Fruit fly (Drosophila melanogaster) whole organism, embryonic: ENCODE data around the gene CG16956.
A peak's percentile ranks its signal among the peaks of the same experiment; 100 is the strongest.

Source experiments
- B-H1 ChIP-seq: fragments of 200-800 bp; sonication (Bioruptor generic); IDR thresholded peaks from 3 replicates; pipeline ENCODE4 v1.3.6; 2022; ENCODE audit warnings: missing biosample characterization, missing genetic modification characterization
- Bteb2 ChIP-seq: fragments of 200-800 bp; sonication (Bioruptor generic); optimal IDR thresholded peaks from 2 replicates; lab custom pipeline; 2016; ENCODE audit warnings: missing biosample characterization, missing genetic modification characterization
- CG12155 ChIP-seq: fragments of 200-800 bp; sonication (Bioruptor generic); optimal IDR thresholded peaks from 3 replicates; lab custom pipeline; 2016; ENCODE audit warnings: missing biosample characterization, missing genetic modification characterization
- CG15696 ChIP-seq: fragments of 200-800 bp; sonication (Bioruptor generic); optimal IDR thresholded peaks from 2 replicates; lab custom pipeline; 2019; ENCODE audit warnings: missing biosample characterization, mild to moderate bottlenecking, missing genetic modification characterization, moderate library complexity
- CG17186 ChIP-seq: fragments of 200-800 bp; sonication (Bioruptor generic); optimal IDR thresholded peaks from 3 replicates; lab custom pipeline; 2017; ENCODE audit warnings: missing biosample characterization, missing genetic modification reagents, missing genetic modification characterization
- CG17612 ChIP-seq: fragments of 200-800 bp; sonication (Bioruptor generic); IDR thresholded peaks from 2 replicates; pipeline ENCODE4 v1.3.6; 2022; ENCODE audit warnings: missing biosample characterization, missing genetic modification characterization
- CG1832 ChIP-seq: fragments of 200-800 bp; sonication (Bioruptor generic); optimal IDR thresholded peaks from 2 replicates; lab custom pipeline; 2017; ENCODE audit warnings: missing biosample characterization, mild to moderate bottlenecking, missing genetic modification characterization, inconsistent platforms
- CG2712 ChIP-seq: fragments of 200-800 bp; optimal IDR thresholded peaks from 3 replicates; lab custom pipeline; 2019; ENCODE audit warnings: missing biosample characterization, mild to moderate bottlenecking, missing genetic modification characterization, moderate library complexity
- CG3281 ChIP-seq: fragments of 200-800 bp; sonication (Bioruptor generic); optimal IDR thresholded peaks from 3 replicates; lab custom pipeline; 2017; ENCODE audit warnings: missing biosample characterization, mild to moderate bottlenecking, missing genetic modification characterization
- CG3847 ChIP-seq: fragments of 200-800 bp; sonication (Bioruptor generic); IDR thresholded peaks from 2 replicates; pipeline ENCODE4 v1.3.6; 2022; ENCODE audit warnings: missing biosample characterization, missing genetic modification characterization
- CG42726 ChIP-seq: fragments of 200-800 bp; sonication (Bioruptor generic); IDR thresholded peaks from 2 replicates; pipeline ENCODE4 v1.3.6; 2022; ENCODE audit warnings: missing biosample characterization, missing genetic modification characterization; ENCODE audit not compliant: partially characterized antibody
- CG8359 ChIP-seq: fragments of 200-800 bp; sonication (Bioruptor generic); optimal IDR thresholded peaks from 2 replicates; lab custom pipeline; 2017; ENCODE audit warnings: missing biosample characterization, mild to moderate bottlenecking, missing genetic modification characterization, borderline replicate concordance
- CG8388 ChIP-seq: fragments of 200-800 bp; sonication (Bioruptor generic); optimal IDR thresholded peaks from 2 replicates; lab custom pipeline; 2019; ENCODE audit warnings: missing biosample characterization, mild to moderate bottlenecking, missing genetic modification characterization, moderate library complexity
- D19A ChIP-seq: fragments of 200-800 bp; optimal IDR thresholded peaks from 3 replicates; lab custom pipeline; 2019; ENCODE audit warnings: missing biosample characterization, mild to moderate bottlenecking, missing genetic modification characterization, moderate library complexity
- D19B ChIP-seq: fragments of 200-800 bp; sonication (Bioruptor generic); optimal IDR thresholded peaks from 2 replicates; lab custom pipeline; 2017; ENCODE audit warnings: missing biosample characterization, mild to moderate bottlenecking, missing genetic modification characterization
- Dfd ChIP-seq, 2 experiments: fragments of >200 bp; optimal IDR thresholded peaks; 2 replicates each; lab custom pipeline; 2017; ENCODE audit warnings: missing biosample characterization in 2 of 2, missing genetic modification characterization in 2 of 2
- Doc2 ChIP-seq: fragments of 200-800 bp; sonication (Bioruptor generic); IDR thresholded peaks from 2 replicates; pipeline ENCODE4 v1.3.6; 2022; ENCODE audit warnings: missing biosample characterization, missing genetic modification characterization
- E2f1 ChIP-seq: fragments of 200-800 bp; sonication (Bioruptor generic); IDR thresholded peaks from 2 replicates; pipeline ENCODE4 v1.3.6; 2022; ENCODE audit warnings: missing biosample characterization, missing genetic modification characterization
- E2f2 ChIP-seq: fragments of 200-800 bp; sonication (Bioruptor generic); IDR thresholded peaks from 2 replicates; pipeline ENCODE4 v1.3.6; 2022; ENCODE audit warnings: missing biosample characterization, missing genetic modification characterization
- Fer2 ChIP-seq: fragments of 200-800 bp; sonication (Bioruptor generic); optimal IDR thresholded peaks from 2 replicates; lab custom pipeline; 2018; ENCODE audit warnings: missing biosample characterization, mild to moderate bottlenecking, missing genetic modification characterization, moderate library complexity
- Hand ChIP-seq: fragments of 200-800 bp; sonication (Bioruptor generic); optimal IDR thresholded peaks from 2 replicates; lab custom pipeline; 2017; ENCODE audit warnings: mild to moderate bottlenecking, missing biosample characterization, missing genetic modification reagents, missing genetic modification characterization
- Hr78 ChIP-seq, 2 experiments: fragments of 200-800 bp in 1 of 2; fragments of >200 bp in 1 of 2; sonication (Bioruptor generic) in 1 of 2; optimal IDR thresholded peaks; 2 replicates each; lab custom pipeline; 2017 to 2019; ENCODE audit warnings: missing biosample characterization in 2 of 2, missing genetic modification characterization in 2 of 2, mild to moderate bottlenecking in 1 of 2, moderate library complexity in 1 of 2
- Optix ChIP-seq: fragments of 200-800 bp; sonication (Bioruptor generic); IDR thresholded peaks from 3 replicates; pipeline ENCODE4 v1.3.6; 2022; ENCODE audit warnings: missing biosample characterization, missing genetic modification characterization
- Ravus ChIP-seq: fragments of 200-800 bp; sonication (Bioruptor generic); IDR thresholded peaks from 2 replicates; pipeline ENCODE4 v1.3.6; 2022; ENCODE audit warnings: missing biosample characterization, missing genetic modification characterization
- Sin3A ChIP-seq: fragments of >200 bp; optimal IDR thresholded peaks from 2 replicates; lab custom pipeline; 2018
- Sox102F ChIP-seq: fragments of 200-800 bp; sonication (Bioruptor generic); optimal IDR thresholded peaks from 2 replicates; lab custom pipeline; 2018; ENCODE audit warnings: missing biosample characterization, mild to moderate bottlenecking, missing genetic modification characterization, moderate library complexity
- TFAM ChIP-seq: fragments of 200-800 bp; sonication (Bioruptor generic); optimal IDR thresholded peaks from 2 replicates; lab custom pipeline; 2017; ENCODE audit warnings: missing biosample characterization, missing genetic modification characterization, inconsistent platforms
- ab ChIP-seq: fragments of 200-800 bp; sonication (Bioruptor generic); optimal IDR thresholded peaks from 2 replicates; lab custom pipeline; 2016; ENCODE audit warnings: missing biosample characterization, missing genetic modification characterization
- bcd ChIP-seq: fragments of 200-800 bp; sonication (Bioruptor generic); optimal IDR thresholded peaks from 2 replicates; lab custom pipeline; 2017; ENCODE audit warnings: missing biosample characterization, mild to moderate bottlenecking, missing genetic modification characterization
- btn ChIP-seq: fragments of 200-800 bp; sonication (Bioruptor generic); optimal IDR thresholded peaks from 2 replicates; lab custom pipeline; 2016; ENCODE audit warnings: missing biosample characterization, missing genetic modification characterization
- cad ChIP-seq: fragments of >200 bp; optimal IDR thresholded peaks from 2 replicates; lab custom pipeline; 2017; ENCODE audit warnings: missing biosample characterization, missing genetic modification characterization
- chif ChIP-seq, 2 experiments: fragments of 200-800 bp; sonication (Bioruptor generic); optimal IDR thresholded peaks; 3 replicates each; lab custom pipeline; 2016; ENCODE audit warnings: missing biosample characterization in 2 of 2, missing genetic modification characterization in 2 of 2
- eyg ChIP-seq: fragments of 200-800 bp; sonication (Bioruptor generic); optimal IDR thresholded peaks from 3 replicates; lab custom pipeline; 2016; ENCODE audit warnings: missing biosample characterization, missing genetic modification characterization
- grau ChIP-seq: fragments of 200-800 bp; optimal IDR thresholded peaks from 3 replicates; lab custom pipeline; 2019; ENCODE audit warnings: missing biosample characterization, mild to moderate bottlenecking, missing genetic modification characterization, moderate library complexity
- knrl ChIP-seq: fragments of 200-800 bp; sonication (Bioruptor generic); IDR thresholded peaks from 3 replicates; pipeline ENCODE4 v1.3.6; 2022; ENCODE audit warnings: missing biosample characterization, missing genetic modification characterization; ENCODE audit not compliant: partially characterized antibody
- lov ChIP-seq, 2 experiments: fragments of 200-800 bp in 1 of 2; fragments of >200 bp in 1 of 2; sonication (Bioruptor generic) in 1 of 2; IDR thresholded peaks in 1 of 2; optimal IDR thresholded peaks in 1 of 2; 2 replicates in 1 of 2; 3 replicates in 1 of 2; pipeline versions ENCODE4 v1.3.6 to Lab custom; 2017 to 2022; ENCODE audit warnings: missing biosample characterization in 1 of 2, missing genetic modification characterization in 1 of 2
- nom ChIP-seq: fragments of 200-800 bp; sonication (Bioruptor generic); optimal IDR thresholded peaks from 2 replicates; lab custom pipeline; 2017; ENCODE audit warnings: missing biosample characterization, missing genetic modification characterization, mild to moderate bottlenecking, moderate library complexity, missing genetic modification reagents
- pnt ChIP-seq: fragments of 200-800 bp; sonication (Bioruptor generic); optimal IDR thresholded peaks from 3 replicates; lab custom pipeline; 2016; ENCODE audit warnings: missing biosample characterization, missing genetic modification characterization
- pzg ChIP-seq: fragments of 200-800 bp; sonication (Bioruptor generic); optimal IDR thresholded peaks from 3 replicates; lab custom pipeline; 2018; ENCODE audit warnings: missing biosample characterization, mild to moderate bottlenecking, missing genetic modification characterization, moderate library complexity
- sc ChIP-seq, 3 experiments: fragments of >200 bp in 2 of 3; fragments of 200-800 bp in 1 of 3; sonication (Bioruptor generic) in 1 of 3; optimal IDR thresholded peaks; 2 replicates in 2 of 3; 3 replicates in 1 of 3; lab custom pipeline; 2017; ENCODE audit warnings: mild to moderate bottlenecking in 1 of 3, missing biosample characterization in 1 of 3, missing genetic modification characterization in 1 of 3, missing genetic modification reagents in 1 of 3
- scrt ChIP-seq: fragments of 200-800 bp; sonication (Bioruptor generic); optimal IDR thresholded peaks from 2 replicates; lab custom pipeline; 2018; ENCODE audit warnings: missing biosample characterization, mild to moderate bottlenecking, missing genetic modification characterization, moderate library complexity
- sd ChIP-seq: fragments of 200-800 bp; sonication (Bioruptor generic); optimal IDR thresholded peaks from 3 replicates; lab custom pipeline; 2018; ENCODE audit warnings: missing biosample characterization, mild to moderate bottlenecking, missing genetic modification characterization, moderate library complexity
- so ChIP-seq: fragments of 200-800 bp; sonication (Bioruptor generic); IDR thresholded peaks from 3 replicates; pipeline ENCODE4 v1.3.6; 2022; ENCODE audit warnings: missing biosample characterization, missing genetic modification characterization
- sqz ChIP-seq: fragments of 200-800 bp; sonication (Bioruptor generic); optimal IDR thresholded peaks from 3 replicates; lab custom pipeline; 2018; ENCODE audit warnings: missing biosample characterization, mild to moderate bottlenecking, missing genetic modification characterization
- ssp ChIP-seq: fragments of 200-800 bp; sonication (Bioruptor generic); IDR thresholded peaks from 2 replicates; pipeline ENCODE4 v1.3.6; 2022; ENCODE audit warnings: missing biosample characterization, missing genetic modification characterization
- unc-4 ChIP-seq: fragments of 200-800 bp; sonication (Bioruptor generic); IDR thresholded peaks from 2 replicates; pipeline ENCODE4 v1.3.6; 2022; ENCODE audit warnings: missing biosample characterization, missing genetic modification characterization; ENCODE audit not compliant: partially characterized antibody
- unpg ChIP-seq: fragments of 200-800 bp; sonication (Bioruptor generic); optimal IDR thresholded peaks from 3 replicates; lab custom pipeline; 2018; ENCODE audit warnings: missing biosample characterization, mild to moderate bottlenecking, missing genetic modification characterization, moderate library complexity
- wdn ChIP-seq: fragments of 200-800 bp; sonication (Bioruptor generic); IDR thresholded peaks from 2 replicates; pipeline ENCODE4 v1.3.6; 2022; ENCODE audit warnings: missing biosample characterization, missing genetic modification characterization
- wek ChIP-seq: fragments of 200-800 bp; sonication (Bioruptor generic); optimal IDR thresholded peaks from 3 replicates; lab custom pipeline; 2018; ENCODE audit warnings: missing biosample characterization, mild to moderate bottlenecking, missing genetic modification characterization, moderate library complexity
- zfh2 ChIP-seq: fragments of 200-800 bp; sonication (Bioruptor generic); optimal IDR thresholded peaks from 2 replicates; lab custom pipeline; 2016; ENCODE audit warnings: missing biosample characterization, missing genetic modification characterization

CG16956 gene

dm6 chr2L:13370762-13371161, 43.6 kb downstream of the CG16956 start, which contains the start of gene ND-B22 (continued):
- TF ChIP-seq Ravus (GFP tag; lab: Robert Waterston, UW) (no peak), scrt (GFP tag; lab: Kevin White, UChicago) (peak; percentile 24), D19A (tag; lab: Kevin White, UChicago) (peak; percentile 27), Hand (GFP tag; lab: Kevin White, UChicago) (no peak), chif (GFP tag; optimal IDR thresholded peaks at IDR 0.05; lab: Kevin White, UChicago) (peak in 1 of 2 experiments; percentile 2), Hr78 (GFP tag; optimal IDR thresholded peaks at IDR 0.05; lab: Kevin White, UChicago) (no peak), sqz (no peak), B-H1 (GFP tag; lab: Robert Waterston, UW) (no peak), Doc2 (no peak), sc (optimal IDR thresholded peaks at IDR 0.05; lab: Kevin White, UChicago) (no peak), sc (GFP tag; optimal IDR thresholded peaks at IDR 0.05; lab: Kevin White, UChicago) (no peak), CG3281 (peak; percentile 56), zfh2 (GFP tag; lab: Kevin White, UChicago) (peak; percentile 40), lov (optimal IDR thresholded peaks at IDR 0.05; lab: Kevin White, UChicago) (no peak), lov (GFP tag; IDR thresholded peaks at IDR 0.05; lab: Robert Waterston, UW) (no peak), eyg (GFP tag; lab: Kevin White, UChicago) (no peak), CG15696 (tag; lab: Kevin White, UChicago) (no peak), ab (GFP tag; lab: Kevin White, UChicago) (no peak), grau (tag; lab: Kevin White, UChicago) (peak; percentile 43), Optix (GFP tag; lab: Robert Waterston, UW) (no peak), CG8388 (GFP tag; lab: Kevin White, UChicago) (no peak), Dfd (GFP tag; optimal IDR thresholded peaks at IDR 0.05; lab: Kevin White, UChicago) (no peak), so (GFP tag; lab: Robert Waterston, UW) (no peak), CG17186 (GFP tag; lab: Kevin White, UChicago) (no peak), cad (GFP tag; lab: Kevin White, UChicago) (no peak), ssp (GFP tag; lab: Robert Waterston, UW) (no peak), wek (no peak), CG2712 (tag; lab: Kevin White, UChicago) (peak; percentile 42), bcd (peak; percentile 37), sd (tag; lab: Kevin White, UChicago) (no peak), pzg (GFP tag; lab: Kevin White, UChicago) (peak; percentile 76), Sox102F (no peak), Fer2 (peak; percentile 19), CG42726 (GFP tag; lab: Robert Waterston, UW) (no peak), E2f1 (no peak), CG8359 (GFP tag; lab: Kevin White, UChicago) (no peak), wdn (GFP tag; lab: Robert Waterston, UW) (peak; percentile 22; the same call in 1 of the 2 replicates), knrl (GFP tag; lab: Robert Waterston, UW) (no peak), CG12155 (GFP tag; lab: Kevin White, UChicago) (peak; percentile 51), D19B (peak; percentile 26), btn (GFP tag; lab: Kevin White, UChicago) (no peak), TFAM (GFP tag; lab: Kevin White, UChicago) (no peak), nom (GFP tag; lab: Kevin White, UChicago) (peak; percentile 37), Bteb2 (GFP tag; lab: Kevin White, UChicago) (peak; percentile 8), E2f2 (GFP tag; lab: Robert Waterston, UW) (peak; percentile 93), Sin3A (lab: Kevin White, UChicago) (no peak), unpg (GFP tag; lab: Kevin White, UChicago) (peak; percentile 19), CG3847 (GFP tag; lab: Robert Waterston, UW) (peak; percentile 83), CG1832 (GFP tag; lab: Kevin White, UChicago) (no peak), unc-4 (GFP tag; lab: Robert Waterston, UW) (no peak), pnt (GFP tag; lab: Kevin White, UChicago) (no peak), CG17612 (GFP tag; lab: Robert Waterston, UW) (no peak)
